Fruit fly (Drosophila melanogaster) whole organism, embryonic: ENCODE measurements around the gene CG6574.

Experiments
- Aef1 ChIP-seq: fragments of 200-800 bp; sonication (Bioruptor generic); IDR thresholded peaks from 3 replicates; pipeline ENCODE4 v1.3.6; 2022; ENCODE audit warnings: missing biosample characterization, missing genetic modification characterization
- B-H2 ChIP-seq: fragments of 200-800 bp; sonication (Bioruptor generic); optimal IDR thresholded peaks from 2 replicates; lab custom pipeline; 2018; ENCODE audit warnings: missing biosample characterization, mild to moderate bottlenecking, missing genetic modification characterization
- Blimp-1 ChIP-seq: fragments of 200-800 bp; sonication (Bioruptor generic); optimal IDR thresholded peaks from 3 replicates; lab custom pipeline; 2018; ENCODE audit warnings: missing biosample characterization, missing genetic modification characterization, mild to moderate bottlenecking, moderate library complexity, missing genetic modification reagents
- CG10431 ChIP-seq: fragments of 200-800 bp; sonication (Bioruptor generic); optimal IDR thresholded peaks from 3 replicates; lab custom pipeline; 2018; ENCODE audit warnings: missing biosample characterization, mild to moderate bottlenecking, missing genetic modification characterization
- CG10565 ChIP-seq: fragments of 200-800 bp; sonication (Bioruptor generic); optimal IDR thresholded peaks from 3 replicates; lab custom pipeline; 2016; ENCODE audit warnings: missing biosample characterization, mild to moderate bottlenecking, missing genetic modification characterization
- CG11093 ChIP-seq: fragments of 200-800 bp; sonication (Bioruptor generic); IDR thresholded peaks from 3 replicates; pipeline ENCODE4 v1.3.6; 2022; ENCODE audit warnings: missing biosample characterization, missing genetic modification characterization
- CG13424 ChIP-seq: fragments of 200-800 bp; sonication (Bioruptor generic); optimal IDR thresholded peaks from 2 replicates; lab custom pipeline; 2019; ENCODE audit warnings: missing biosample characterization, mild to moderate bottlenecking, missing genetic modification characterization, moderate library complexity
- CG14014 ChIP-seq: fragments of 200-800 bp; sonication (Bioruptor generic); IDR thresholded peaks from 2 replicates; pipeline ENCODE4 v1.3.6; 2022; ENCODE audit warnings: missing biosample characterization, missing genetic modification characterization
- CG14441 ChIP-seq: fragments of 200-800 bp; sonication (Bioruptor generic); IDR thresholded peaks from 2 replicates; pipeline ENCODE4 v1.3.6; 2022; ENCODE audit warnings: missing biosample characterization, missing genetic modification characterization
- CG1603 ChIP-seq: fragments of 200-800 bp; sonication (Bioruptor generic); optimal IDR thresholded peaks from 2 replicates; lab custom pipeline; 2019; ENCODE audit warnings: missing biosample characterization, mild to moderate bottlenecking, missing genetic modification characterization, moderate library complexity
- CG43689 ChIP-seq: fragments of 200-800 bp; sonication (Bioruptor generic); IDR thresholded peaks from 2 replicates; pipeline ENCODE4 v1.3.6; 2022; ENCODE audit warnings: missing biosample characterization, missing genetic modification characterization
- CG6654 ChIP-seq: fragments of 200-800 bp; sonication (Bioruptor generic); optimal IDR thresholded peaks from 2 replicates; lab custom pipeline; 2017; ENCODE audit warnings: missing biosample characterization, mild to moderate bottlenecking, missing genetic modification characterization
- CG6689 ChIP-seq: fragments of 200-800 bp; sonication (Bioruptor generic); IDR thresholded peaks from 2 replicates; pipeline ENCODE4 v1.3.6; 2022; ENCODE audit warnings: missing biosample characterization, missing genetic modification characterization
- CG6791 ChIP-seq: fragments of 200-800 bp; sonication (Bioruptor generic); IDR thresholded peaks from 3 replicates; pipeline ENCODE4 v1.3.6; 2022; ENCODE audit warnings: missing biosample characterization, missing genetic modification characterization; ENCODE audit not compliant: partially characterized antibody
- Deaf1 ChIP-seq: fragments of 200-800 bp; optimal IDR thresholded peaks from 3 replicates; lab custom pipeline; 2019; ENCODE audit warnings: missing biosample characterization, mild to moderate bottlenecking, missing genetic modification characterization, moderate library complexity
- Drgx ChIP-seq: fragments of 200-800 bp; sonication (Bioruptor generic); IDR thresholded peaks from 2 replicates; pipeline ENCODE4 v1.3.6; 2022; ENCODE audit warnings: missing biosample characterization, missing genetic modification characterization
- ERR ChIP-seq: fragments of 200-800 bp; sonication (Bioruptor generic); optimal IDR thresholded peaks from 2 replicates; lab custom pipeline; 2016; ENCODE audit warnings: missing biosample characterization, missing genetic modification characterization
- Ets65A ChIP-seq: fragments of 200-800 bp; sonication (Bioruptor generic); peaks from one replicate; lab custom pipeline; 2016; ENCODE audit warnings: missing biosample characterization, missing genetic modification characterization
- HmgD ChIP-seq: fragments of 200-800 bp; sonication (Bioruptor generic); optimal IDR thresholded peaks from 3 replicates; lab custom pipeline; 2016; ENCODE audit warnings: missing biosample characterization, missing genetic modification characterization
- Med ChIP-seq: fragments of 200-800 bp; sonication (Bioruptor generic); peaks from one replicate; lab custom pipeline; 2016; ENCODE audit warnings: missing biosample characterization, missing genetic modification characterization, mild to moderate bottlenecking, inconsistent platforms, moderate library complexity
- Meics ChIP-seq: fragments of 200-800 bp; sonication (Bioruptor generic); optimal IDR thresholded peaks from 2 replicates; lab custom pipeline; 2017; ENCODE audit warnings: missing biosample characterization, mild to moderate bottlenecking, missing genetic modification characterization
- Mrtf ChIP-seq: fragments of 200-800 bp; sonication (Bioruptor generic); IDR thresholded peaks from 3 replicates; pipeline ENCODE4 v1.3.6; 2022; ENCODE audit warnings: missing biosample characterization, missing genetic modification characterization
- Nf-YB ChIP-seq: fragments of 200-800 bp; sonication (Bioruptor generic); optimal IDR thresholded peaks from 3 replicates; lab custom pipeline; 2019; ENCODE audit warnings: missing biosample characterization, mild to moderate bottlenecking, missing genetic modification characterization, moderate library complexity
- Nf-YC ChIP-seq: fragments of 200-800 bp; optimal IDR thresholded peaks from 3 replicates; lab custom pipeline; 2019; ENCODE audit warnings: missing biosample characterization, mild to moderate bottlenecking, missing genetic modification characterization, moderate library complexity
- Rx ChIP-seq: fragments of 200-800 bp; sonication (Bioruptor generic); IDR thresholded peaks from 2 replicates; pipeline ENCODE4 v1.3.6; 2022; ENCODE audit warnings: missing biosample characterization, missing genetic modification characterization
- Stat92E ChIP-seq, 3 experiments: fragments of >200 bp in 2 of 3; fragments of 200-800 bp in 1 of 3; sonication (Bioruptor generic) in 1 of 3; optimal IDR thresholded peaks; 2 replicates each; lab custom pipeline; 2017 to 2019; ENCODE audit warnings: missing biosample characterization in 3 of 3, missing genetic modification characterization in 3 of 3, mild to moderate bottlenecking in 1 of 3, moderate library complexity in 1 of 3
- Taf1 ChIP-seq: fragments of 200-800 bp; sonication (Bioruptor generic); IDR thresholded peaks from 2 replicates; pipeline ENCODE4 v1.3.6; 2022; ENCODE audit warnings: missing biosample characterization, missing genetic modification characterization
- YL-1 ChIP-seq: fragments of 200-800 bp; sonication (Bioruptor generic); optimal IDR thresholded peaks from 3 replicates; lab custom pipeline; 2017; ENCODE audit warnings: missing biosample characterization, mild to moderate bottlenecking, missing genetic modification characterization
- ara ChIP-seq: fragments of 200-800 bp; sonication (Bioruptor generic); IDR thresholded peaks from 2 replicates; pipeline ENCODE4 v1.3.6; 2022; ENCODE audit warnings: missing biosample characterization, missing genetic modification characterization
- ase ChIP-seq: fragments of 200-800 bp; sonication (Bioruptor generic); IDR thresholded peaks from 3 replicates; pipeline ENCODE4 v1.3.6; 2022; ENCODE audit warnings: missing biosample characterization, missing genetic modification characterization
- bab2 ChIP-seq: fragments of 200-800 bp; sonication (Bioruptor generic); optimal IDR thresholded peaks from 2 replicates; lab custom pipeline; 2016; ENCODE audit warnings: missing biosample characterization, missing genetic modification characterization
- bsh ChIP-seq, 2 experiments: fragments of 200-800 bp; sonication (Bioruptor generic); optimal IDR thresholded peaks; 2 replicates each; lab custom pipeline; 2017 to 2018; ENCODE audit warnings: mild to moderate bottlenecking in 2 of 2, missing biosample characterization in 2 of 2, missing genetic modification characterization in 2 of 2, moderate library complexity in 1 of 2
- corto ChIP-seq: fragments of 200-800 bp; sonication (Bioruptor generic); optimal IDR thresholded peaks from 2 replicates; lab custom pipeline; 2016; ENCODE audit warnings: missing biosample characterization, mild to moderate bottlenecking, missing genetic modification characterization, moderate library complexity
- crp ChIP-seq, 2 experiments: fragments of 200-800 bp; sonication (Bioruptor generic); optimal IDR thresholded peaks; 2 replicates in 1 of 2; 3 replicates in 1 of 2; lab custom pipeline; 2017; ENCODE audit warnings: missing biosample characterization in 2 of 2, missing genetic modification characterization in 2 of 2, mild to moderate bottlenecking in 1 of 2, moderate library complexity in 1 of 2
- lbe ChIP-seq: fragments of 200-800 bp; sonication (Bioruptor generic); optimal IDR thresholded peaks from 2 replicates; lab custom pipeline; 2016; ENCODE audit warnings: missing biosample characterization, mild to moderate bottlenecking, missing genetic modification characterization
- lilli ChIP-seq: fragments of 200-800 bp; sonication (Bioruptor generic); optimal IDR thresholded peaks from 3 replicates; lab custom pipeline; 2016; ENCODE audit warnings: missing biosample characterization, missing genetic modification characterization
- nom ChIP-seq: fragments of 200-800 bp; sonication (Bioruptor generic); optimal IDR thresholded peaks from 2 replicates; lab custom pipeline; 2017; ENCODE audit warnings: missing biosample characterization, missing genetic modification characterization, mild to moderate bottlenecking, moderate library complexity, missing genetic modification reagents
- oc ChIP-seq: fragments of 200-800 bp; sonication (Bioruptor generic); optimal IDR thresholded peaks from 2 replicates; lab custom pipeline; 2018; ENCODE audit warnings: missing biosample characterization, mild to moderate bottlenecking, missing genetic modification characterization, moderate library complexity
- phol ChIP-seq: fragments of 200-800 bp; sonication (Bioruptor generic); optimal IDR thresholded peaks from 3 replicates; lab custom pipeline; 2018; ENCODE audit warnings: missing biosample characterization, mild to moderate bottlenecking, missing genetic modification characterization, moderate library complexity
- prd ChIP-seq, 3 experiments: fragments of >200 bp in 2 of 3; fragments of 200-800 bp in 1 of 3; sonication (Bioruptor generic) in 1 of 3; optimal IDR thresholded peaks in 2 of 3; IDR thresholded peaks in 1 of 3; 2 replicates in 2 of 3; 3 replicates in 1 of 3; pipeline versions ENCODE4 v1.3.6 to Lab custom; 2017 to 2022; ENCODE audit warnings: missing biosample characterization in 1 of 3, missing genetic modification characterization in 1 of 3
- sisA ChIP-seq: fragments of 200-800 bp; sonication (Bioruptor generic); IDR thresholded peaks from 2 replicates; pipeline ENCODE4 v1.3.6; 2022; ENCODE audit warnings: missing biosample characterization, missing genetic modification characterization
- stwl ChIP-seq: fragments of 200-800 bp; sonication (Bioruptor generic); optimal IDR thresholded peaks from 3 replicates; lab custom pipeline; 2018; ENCODE audit warnings: missing biosample characterization, mild to moderate bottlenecking, missing genetic modification characterization, moderate library complexity
- tgo ChIP-seq: fragments of 200-800 bp; sonication (Bioruptor generic); IDR thresholded peaks from 3 replicates; pipeline ENCODE4 v1.3.6; 2022; ENCODE audit warnings: missing biosample characterization, missing genetic modification characterization
- vnd ChIP-seq: fragments of 200-800 bp; sonication (Bioruptor generic); IDR thresholded peaks from 3 replicates; pipeline ENCODE4 v1.3.6; 2022; ENCODE audit warnings: missing biosample characterization, missing genetic modification characterization; ENCODE audit not compliant: partially characterized antibody

The CG6574 gene

dm6 chr3R:10842422-10842821 lies 20.4 kb downstream of the CG6574 start:
- TF ChIP-seq CG14014 (GFP tag; lab: Robert Waterston, UW) (no peak), Mrtf (no peak), YL-1 (GFP tag; lab: Kevin White, UChicago) (no peak), Aef1 (GFP tag; lab: Robert Waterston, UW) (no peak), Nf-YB (GFP tag; lab: Kevin White, UChicago) (no peak), stwl (tag; lab: Kevin White, UChicago) (no peak), ERR (no peak), Meics (GFP tag; lab: Kevin White, UChicago) (no peak), Nf-YC (no peak), CG6654 (GFP tag; lab: Kevin White, UChicago) (no peak), Rx (GFP tag; lab: Robert Waterston, UW) (no peak), CG43689 (no peak)

- TF ChIP-seq Blimp-1 (GFP tag; lab: Kevin White, UChicago) (peak; percentile 91), Ets65A (GFP tag; lab: Kevin White, UChicago) (peak; percentile 34), Taf1 (GFP tag; lab: Robert Waterston, UW) (no peak), Med (GFP tag; lab: Kevin White, UChicago) (peak; percentile 32), CG10431 (GFP tag; lab: Kevin White, UChicago) (peak; percentile 98), oc (tag; lab: Kevin White, UChicago) (peak; percentile 44)
Measured at dm6 chr3R:10836924-10837323, 25.9 kb downstream of the CG6574 start.

dm6 chr3R:10834893-10835292 lies 27.9 kb downstream of the CG6574 start:
- TF ChIP-seq lbe (GFP tag; lab: Kevin White, UChicago) (peak; percentile 96), bsh (GFP tag; optimal IDR thresholded peaks at IDR 0.05; lab: Kevin White, UChicago) (peak in 1 of 2 experiments; percentile 93), CG1603 (tag; lab: Kevin White, UChicago) (peak; percentile 25), Drgx (GFP tag; lab: Robert Waterston, UW) (peak; percentile 96), prd (optimal IDR thresholded peaks at IDR 0.05; lab: Kevin White, UChicago) (no peak), prd (GFP tag; IDR thresholded peaks at IDR 0.05; lab: Robert Waterston, UW) (peak; percentile 60; the same call in 2 of the 3 replicates), B-H2 (GFP tag; lab: Kevin White, UChicago) (no peak), corto (GFP tag; lab: Kevin White, UChicago) (peak; percentile 97), nom (GFP tag; lab: Kevin White, UChicago) (peak; percentile 91), CG11093 (GFP tag; lab: Robert Waterston, UW) (peak; percentile 16; the same call in 1 of the 3 replicates), Ets65A (GFP tag; lab: Kevin White, UChicago) (peak; percentile 19), CG10565 (GFP tag; lab: Kevin White, UChicago) (no peak), CG6791 (GFP tag; lab: Robert Waterston, UW) (no peak), Med (GFP tag; lab: Kevin White, UChicago) (peak; percentile 28)

- no peak for TF ChIP-seq HmgD (GFP tag; lab: Kevin White, UChicago)
- peak in 1 of 2 experiments; percentile 67 for TF ChIP-seq bsh (GFP tag; optimal IDR thresholded peaks at IDR 0.05; lab: Kevin White, UChicago)
- TF ChIP-seq CG6689: peak; percentile 32; the same call in 1 of the 2 replicates
- no peak for TF ChIP-seq crp (GFP tag; optimal IDR thresholded peaks at IDR 0.05; lab: Kevin White, UChicago)
- TF ChIP-seq lilli (GFP tag; lab: Kevin White, UChicago): no peak
- TF ChIP-seq phol (tag; lab: Kevin White, UChicago): peak; percentile 35
- no peak for TF ChIP-seq bab2
- TF ChIP-seq CG14441 (GFP tag; lab: Robert Waterston, UW): no peak
- no peak for TF ChIP-seq vnd (GFP tag; lab: Robert Waterston, UW)
- peak; percentile 56 for TF ChIP-seq sisA (GFP tag; lab: Robert Waterston, UW)
- no peak for TF ChIP-seq tgo (GFP tag; lab: Robert Waterston, UW)
- TF ChIP-seq ase (GFP tag; lab: Robert Waterston, UW): 0 out of 3 replicates have a peak, but pooled peaks have one; percentile 17
- TF ChIP-seq Deaf1: no peak
- TF ChIP-seq CG13424: no peak
- TF ChIP-seq ara (GFP tag; lab: Robert Waterston, UW): peak; percentile 38; the same call in 1 of the 2 replicates
- no peak for TF ChIP-seq Stat92E (GFP tag; optimal IDR thresholded peaks at IDR 0.05; lab: Kevin White, UChicago)
Measured at dm6 chr3R:10832526-10833165, 30.1 kb downstream of the CG6574 start.
